Fruit fly (Drosophila melanogaster): ENCODE data around the gene CG14448.
A peak's percentile ranks its signal among the peaks of the same experiment; 100 is the strongest.

The CG14448 gene

DNA sequence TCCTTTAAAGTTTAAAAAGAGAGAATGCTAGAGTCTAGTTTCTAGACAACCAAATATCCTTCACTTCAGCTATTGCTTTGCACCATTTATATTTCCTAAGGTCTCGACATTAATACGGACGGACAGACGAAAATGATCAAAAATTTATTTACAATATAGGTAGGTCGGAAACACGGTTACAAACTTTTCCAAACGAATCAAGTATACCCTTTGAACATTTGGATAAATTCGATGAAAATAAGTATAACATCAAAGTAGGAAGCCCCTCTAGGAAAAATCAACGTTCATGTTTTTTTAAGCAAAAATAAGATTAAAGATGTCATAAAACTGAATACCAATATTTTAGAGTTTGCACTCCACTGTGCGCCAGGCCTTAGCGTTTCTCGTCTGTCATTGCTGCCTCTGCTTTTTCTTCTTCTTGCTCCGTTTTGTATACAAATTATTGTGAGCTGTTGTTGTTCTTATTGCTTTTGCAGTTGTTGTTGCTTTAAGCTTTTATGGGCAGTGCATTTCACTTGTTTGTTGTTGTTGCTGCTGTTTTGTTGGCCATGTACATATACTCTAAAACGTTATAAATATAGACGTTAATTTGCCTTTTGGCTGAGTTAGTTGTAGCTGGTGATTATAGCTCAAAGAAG, 45.2 kb upstream of the CG14448 start (continued):
- TF ChIP-seq al (GFP tag; IDR thresholded peaks at IDR 0.05) (no peak), CG2120 (GFP tag; optimal IDR thresholded peaks at IDR 0.05) (no peak), CG1529 (GFP tag; optimal IDR thresholded peaks at IDR 0.05) (peak; percentile 6)

DNA sequence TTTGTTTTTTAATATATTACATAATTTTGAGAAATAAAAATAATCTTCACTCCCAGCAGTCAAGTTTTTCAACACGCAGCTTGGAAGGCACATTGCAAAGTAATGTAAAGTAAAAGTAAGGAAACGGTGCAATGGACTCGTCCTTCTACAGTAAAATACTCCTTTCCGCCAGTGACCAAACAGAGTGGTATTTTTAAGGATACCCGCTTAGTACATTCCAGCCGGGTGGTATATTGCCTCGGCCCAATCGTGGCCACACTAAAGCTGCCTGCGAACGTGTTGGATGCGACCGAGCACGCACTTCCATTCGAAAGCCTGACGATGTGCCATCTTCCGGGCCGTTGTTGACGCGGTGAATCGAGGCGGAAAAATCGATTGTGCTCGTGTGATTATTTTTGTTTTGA, 39.1 kb upstream of the CG14448 start, which contains the start of gene SPoCk:
TSS of gene SPoCk (plus strand) at position 298 of the 404 bp plus-strand sequence.
- TF ChIP-seq vvl (GFP tag; IDR thresholded peaks at IDR 0.05) (no peak), nom (GFP tag; optimal IDR thresholded peaks at IDR 0.05) (peak; percentile 57), onecut (GFP tag; IDR thresholded peaks at IDR 0.05) (peak; percentile 98), HmgZ (tag; optimal IDR thresholded peaks at IDR 0.05) (no peak), Lim3 (GFP tag; IDR thresholded peaks at IDR 0.05) (no peak), CG18011 (GFP tag; optimal IDR thresholded peaks at IDR 0.05) (peak; percentile 67), trem (tag; optimal IDR thresholded peaks at IDR 0.05) (peak; percentile 19), lbe (GFP tag; optimal IDR thresholded peaks at IDR 0.05) (peak; percentile 5), run (tag; optimal IDR thresholded peaks at IDR 0.05) (no peak), jing (GFP tag; optimal IDR thresholded peaks at IDR 0.05) (no peak), toy (GFP tag; IDR thresholded peaks at IDR 0.05) (0 out of 2 replicates have a peak, but pooled peaks have one; percentile 35), phol (tag; optimal IDR thresholded peaks at IDR 0.05) (no peak), Opbp (GFP tag; IDR thresholded peaks at IDR 0.05; ENCODE audit: partially characterized antibody) (0 out of 3 replicates have a peak, but pooled peaks have one; percentile 22), inv (GFP tag; IDR thresholded peaks at IDR 0.05; ENCODE audit: partially characterized antibody) (no peak), BEAF-32 (GFP tag; optimal IDR thresholded peaks at IDR 0.05) (peak; percentile 19), abd-A (tag; optimal IDR thresholded peaks at IDR 0.05) (peak; percentile 1), CG10274 (GFP tag; optimal IDR thresholded peaks at IDR 0.05) (no peak), Bgb (GFP tag; IDR thresholded peaks at IDR 0.05; ENCODE audit: partially characterized antibody) (peak; percentile 36; the same call in 1 of the 2 replicates), Adf1 (GFP tag; IDR thresholded peaks at IDR 0.05) (no peak), CG12391 (tag; optimal IDR thresholded peaks at IDR 0.05) (no peak), amos (GFP tag; IDR thresholded peaks at IDR 0.05; ENCODE audit: partially characterized antibody) (peak; percentile 55; the same call in 1 of the 2 replicates), pan (optimal IDR thresholded peaks at IDR 0.05) (no peak), pan (GFP tag; optimal IDR thresholded peaks at IDR 0.05 in 1 of 2, IDR thresholded peaks at IDR 0.05 in 1 of 2) (no peak), wdn (GFP tag; IDR thresholded peaks at IDR 0.05) (no peak), CG13894 (tag; optimal IDR thresholded peaks at IDR 0.05) (no peak), CG16813 (GFP tag; IDR thresholded peaks at IDR 0.05; ENCODE audit: partially characterized antibody) (peak; percentile 17; the same call in 1 of the 3 replicates), gro (GFP tag; optimal IDR thresholded peaks at IDR 0.05) (no peak), Deaf1 (tag; optimal IDR thresholded peaks at IDR 0.05) (peak; percentile 48), CG34422 (GFP tag; IDR thresholded peaks at IDR 0.05) (no peak), CG42726 (GFP tag; IDR thresholded peaks at IDR 0.05; ENCODE audit: partially characterized antibody) (no peak), CG7556 (GFP tag; optimal IDR thresholded peaks at IDR 0.05) (no peak), CG1603 (tag; optimal IDR thresholded peaks at IDR 0.05) (peak; percentile 13), CG11504 (tag; optimal IDR thresholded peaks at IDR 0.05) (peak; percentile 30), Neu2 (GFP tag; optimal IDR thresholded peaks at IDR 0.05; ENCODE audit: borderline replicate concordance) (no peak), CG14441 (GFP tag; IDR thresholded peaks at IDR 0.05) (no peak), ssp (GFP tag; IDR thresholded peaks at IDR 0.05) (no peak), scrt (GFP tag; optimal IDR thresholded peaks at IDR 0.05) (peak; percentile 20), Lhr (GFP tag; optimal IDR thresholded peaks at IDR 0.05) (peak; percentile 54), CG2712 (tag; optimal IDR thresholded peaks at IDR 0.05) (no peak), HLHmδ (GFP tag; optimal IDR thresholded peaks at IDR 0.05) (peak; percentile 17), tio (GFP tag; optimal IDR thresholded peaks at IDR 0.05) (no peak), CG2116 (GFP tag; optimal IDR thresholded peaks at IDR 0.05) (peak; percentile 74), CG5180 (GFP tag; optimal IDR thresholded peaks at IDR 0.05) (peak; percentile 97), hth (optimal IDR thresholded peaks at IDR 0.05) (no peak)

Data from whole organism, embryonic.